Worm (Caenorhabditis elegans) whole organism, late embryonic: Measurements from ENCODE around the gene F14D12.1.

Experiments used
- C08G9.2 ChIP-seq: sonication (generic microtip); optimal IDR thresholded peaks from 2 replicates; lab custom pipeline; 2016; ENCODE audit warnings: mild to moderate bottlenecking, missing genetic modification characterization, moderate library complexity, missing compliant biosample characterization
- C38D4.7 ChIP-seq: fragments of 200-800 bp; sonication (Bioruptor generic); optimal IDR thresholded peaks from 2 replicates; lab custom pipeline; 2018; ENCODE audit warnings: mild to moderate bottlenecking, missing genetic modification characterization, moderate library complexity, missing compliant biosample characterization
- F13H6.1 ChIP-seq: sonication (generic microtip); optimal IDR thresholded peaks from 2 replicates; lab custom pipeline; 2016; ENCODE audit warnings: missing genetic modification characterization, missing compliant biosample characterization
- K02D7.2 ChIP-seq: sonication (generic microtip); optimal IDR thresholded peaks from 2 replicates; lab custom pipeline; 2017; ENCODE audit warnings: mild to moderate bottlenecking, missing genetic modification characterization, missing compliant biosample characterization
- K09A11.1 ChIP-seq: sonication (generic microtip); optimal IDR thresholded peaks from 2 replicates; lab custom pipeline; 2017; ENCODE audit warnings: antibody characterized with exemption, mild to moderate bottlenecking, missing genetic modification characterization, missing compliant biosample characterization; ENCODE audit not compliant: insufficient read depth
- ceh-14 ChIP-seq: sonication (generic microtip); optimal IDR thresholded peaks from 2 replicates; lab custom pipeline; 2016; ENCODE audit warnings: missing genotype, missing genetic modification characterization, missing compliant biosample characterization
- ceh-18 ChIP-seq: sonication (generic microtip); optimal IDR thresholded peaks from 2 replicates; lab custom pipeline; 2016; ENCODE audit warnings: missing genetic modification characterization, missing compliant biosample characterization
- ceh-2 ChIP-seq: sonication (generic microtip); optimal IDR thresholded peaks from 2 replicates; lab custom pipeline; 2016; ENCODE audit warnings: missing genotype, missing genetic modification characterization, missing compliant biosample characterization
- ceh-22 ChIP-seq: sonication (generic microtip); optimal IDR thresholded peaks from 2 replicates; lab custom pipeline; 2017; ENCODE audit warnings: missing biosample characterization, missing genetic modification characterization
- ceh-24 ChIP-seq: sonication (generic microtip); optimal IDR thresholded peaks from 2 replicates; lab custom pipeline; 2016; ENCODE audit warnings: mild to moderate bottlenecking, missing genetic modification characterization, missing compliant biosample characterization
- ceh-34 ChIP-seq: sonication (generic microtip); optimal IDR thresholded peaks from 2 replicates; lab custom pipeline; 2016; ENCODE audit warnings: mild to moderate bottlenecking, missing genetic modification characterization, missing compliant biosample characterization
- ceh-45 ChIP-seq: fragments of 200-800 bp; sonication (Bioruptor generic); IDR thresholded peaks from 2 replicates; pipeline ENCODE4 v1.3.6; 2022; ENCODE audit warnings: missing genetic modification reagents, missing genetic modification characterization, missing compliant biosample characterization
- ceh-48 ChIP-seq: sonication (generic microtip); optimal IDR thresholded peaks from 2 replicates; lab custom pipeline; 2016; ENCODE audit warnings: missing genetic modification characterization, inconsistent platforms, missing compliant biosample characterization
- ceh-6 ChIP-seq: fragments of 200-800 bp; sonication (Bioruptor generic); optimal IDR thresholded peaks from 2 replicates; lab custom pipeline; 2018; ENCODE audit warnings: mild to moderate bottlenecking, missing genetic modification characterization, missing compliant biosample characterization
- che-1 ChIP-seq: sonication (generic microtip); optimal IDR thresholded peaks from 2 replicates; lab custom pipeline; 2016; ENCODE audit warnings: mild to moderate bottlenecking, missing genetic modification characterization, missing compliant biosample characterization
- dmd-4 ChIP-seq: sonication (generic microtip); optimal IDR thresholded peaks from 2 replicates; lab custom pipeline; 2016; ENCODE audit warnings: borderline replicate concordance, missing genetic modification characterization, missing compliant biosample characterization
- elt-2 ChIP-seq: sonication (generic microtip); optimal IDR thresholded peaks from 2 replicates; lab custom pipeline; 2016; ENCODE audit warnings: missing genetic modification reagents, missing genetic modification characterization, missing compliant biosample characterization
- fax-1 ChIP-seq: sonication (generic microtip); optimal IDR thresholded peaks from 2 replicates; lab custom pipeline; 2016; ENCODE audit warnings: missing genotype, missing genetic modification characterization, missing compliant biosample characterization
- fkh-10 ChIP-seq: fragments of 150-350 bp; optimal IDR thresholded peaks from 2 replicates; lab custom pipeline; 2014; ENCODE audit warnings: missing biosample characterization, missing genetic modification reagents, missing genetic modification characterization
- fkh-6 ChIP-seq: sonication (generic microtip); optimal IDR thresholded peaks from 2 replicates; lab custom pipeline; 2016; ENCODE audit warnings: missing genetic modification characterization, missing compliant biosample characterization
- gmeb-2 ChIP-seq: sonication (generic microtip); optimal IDR thresholded peaks from 2 replicates; lab custom pipeline; 2016; ENCODE audit warnings: missing genetic modification characterization, inconsistent platforms, missing compliant biosample characterization
- hlh-30 ChIP-seq: sonication (generic microtip); optimal IDR thresholded peaks from 2 replicates; lab custom pipeline; 2017; ENCODE audit warnings: antibody characterized with exemption, missing genetic modification characterization, missing compliant biosample characterization; ENCODE audit not compliant: insufficient read depth
- lin-11 ChIP-seq: fragments of 200-800 bp; sonication (Bioruptor generic); optimal IDR thresholded peaks from 2 replicates; lab custom pipeline; 2018; ENCODE audit warnings: mild to moderate bottlenecking, missing genetic modification characterization, missing compliant biosample characterization
- madf-2 ChIP-seq: sonication (generic microtip); optimal IDR thresholded peaks from 2 replicates; lab custom pipeline; 2017; ENCODE audit warnings: missing genetic modification characterization, missing compliant biosample characterization
- nfya-1 ChIP-seq: sonication (generic microtip); optimal IDR thresholded peaks from 2 replicates; lab custom pipeline; 2017; ENCODE audit warnings: missing genetic modification characterization, mild to moderate bottlenecking, missing compliant biosample characterization, antibody characterized with exemption, moderate library complexity
- nhr-11 ChIP-seq: fragments of 150-350 bp; optimal IDR thresholded peaks from 2 replicates; lab custom pipeline; 2014; ENCODE audit warnings: missing biosample characterization, missing genetic modification characterization
- odd-2 ChIP-seq: sonication (generic microtip); optimal IDR thresholded peaks from 2 replicates; lab custom pipeline; 2017; ENCODE audit warnings: antibody characterized with exemption, mild to moderate bottlenecking, missing genetic modification characterization, missing compliant biosample characterization
- pag-3 ChIP-seq: sonication (generic microtip); optimal IDR thresholded peaks from 2 replicates; lab custom pipeline; 2016; ENCODE audit warnings: missing compliant biosample characterization, missing genetic modification characterization, borderline replicate concordance
- ref-2 ChIP-seq: sonication (generic microtip); optimal IDR thresholded peaks from 2 replicates; lab custom pipeline; 2016; ENCODE audit warnings: missing genetic modification characterization, missing compliant biosample characterization
- sox-4 ChIP-seq: sonication (generic microtip); optimal IDR thresholded peaks from 2 replicates; lab custom pipeline; 2017; ENCODE audit warnings: mild to moderate bottlenecking, missing genetic modification characterization, inconsistent platforms, missing compliant biosample characterization
- syd-9 ChIP-seq: sonication (generic microtip); optimal IDR thresholded peaks from 2 replicates; lab custom pipeline; 2016; ENCODE audit warnings: mild to moderate bottlenecking, missing genetic modification characterization, moderate library complexity, missing compliant biosample characterization
- ttx-3 ChIP-seq: sonication (generic microtip); optimal IDR thresholded peaks from 2 replicates; lab custom pipeline; 2016; ENCODE audit warnings: missing genetic modification reagents, missing genetic modification characterization, missing compliant biosample characterization
- unc-42 ChIP-seq: sonication (generic microtip); optimal IDR thresholded peaks from 2 replicates; lab custom pipeline; 2016; ENCODE audit warnings: missing genotype, missing genetic modification characterization, missing compliant biosample characterization
- unc-86 ChIP-seq: sonication (generic microtip); optimal IDR thresholded peaks from 2 replicates; lab custom pipeline; 2016; ENCODE audit warnings: missing genetic modification characterization, missing compliant biosample characterization

Gene F14D12.1

DNA sequence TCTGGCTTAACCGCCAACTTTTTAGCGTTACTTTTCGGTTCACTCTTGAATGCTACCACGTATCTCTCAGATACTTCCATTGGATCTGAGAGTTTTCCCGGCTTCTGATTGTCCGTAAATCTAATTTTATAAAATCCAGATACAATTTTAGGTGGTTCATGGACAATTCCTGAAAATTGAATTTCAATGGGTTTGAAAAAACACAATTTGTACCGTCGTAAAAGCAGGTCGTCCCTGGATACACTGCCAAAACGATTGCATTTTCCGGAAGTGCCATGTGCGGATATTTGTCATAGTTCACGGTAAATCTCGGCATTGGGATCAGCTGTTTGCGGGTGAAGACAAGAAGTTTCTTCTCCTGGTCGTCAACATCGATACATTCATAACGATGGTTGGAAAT, 36.0 kb downstream of the F14D12.1 start:
- TF ChIP-seq ceh-22 (tag; lab: Kevin White, UChicago) (no peak), syd-9 (tag; lab: Kevin White, UChicago) (no peak), ceh-48 (tag; lab: Kevin White, UChicago) (no peak)

DNA sequence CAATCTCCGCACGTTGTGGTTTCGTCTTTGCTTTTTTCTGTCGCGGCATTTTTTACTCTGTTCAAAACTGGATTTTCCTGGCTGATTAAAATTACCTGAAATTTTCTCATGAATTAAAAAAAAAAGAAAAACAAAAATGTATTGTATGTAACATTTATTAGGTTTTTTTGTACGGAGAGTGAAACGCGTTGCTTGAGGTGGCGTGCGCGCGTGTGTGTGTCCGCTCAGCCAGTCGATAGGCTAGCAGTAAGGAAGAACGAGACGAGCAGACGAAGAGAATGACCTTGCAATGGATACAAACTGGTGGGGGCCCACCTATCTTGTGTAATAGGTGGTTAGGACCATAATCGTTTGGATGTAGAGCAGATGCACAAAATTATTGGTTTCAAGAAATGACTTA, 37.7 kb downstream of the F14D12.1 start, which contains the start of gene T22B7.4:
Gene T22B7.4, minus strand, starts transcription at position 101 of the 400 bp plus-strand sequence.
- TF ChIP-seq dmd-4 (tag; lab: Kevin White, UChicago), result peak; percentile 11
- no peak for TF ChIP-seq ceh-14 (tag; lab: Kevin White, UChicago)

DNA sequence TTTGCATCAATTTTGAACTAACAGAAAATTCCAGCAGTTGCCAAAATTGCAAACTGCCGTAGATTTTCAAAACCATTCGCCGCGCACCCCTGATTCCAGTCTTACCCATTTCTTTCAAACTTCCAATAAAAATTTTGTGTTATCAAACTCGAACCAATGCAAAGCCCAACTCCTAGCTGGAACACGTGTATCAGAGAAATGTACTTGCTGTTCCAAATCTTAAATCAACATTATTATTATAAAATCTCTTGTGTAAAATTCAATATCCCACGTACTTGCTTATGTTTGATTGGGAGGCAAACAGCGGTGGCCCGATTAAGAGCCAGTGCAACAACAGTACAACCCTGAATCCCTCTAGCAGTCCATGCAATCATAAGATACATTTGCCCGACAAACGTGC, 40.5 kb downstream of the F14D12.1 start:
- TF ChIP-seq fkh-10 (GFP tag; lab: Kevin White, UChicago) (no peak), K02D7.2 (tag; lab: Kevin White, UChicago) (no peak), elt-2 (tag; lab: Kevin White, UChicago) (no peak), unc-42 (tag; lab: Kevin White, UChicago) (no peak), madf-2 (no peak), ttx-3 (tag; lab: Kevin White, UChicago) (no peak), gmeb-2 (tag; lab: Kevin White, UChicago) (no peak), odd-2 (no peak), fkh-6 (tag; lab: Kevin White, UChicago) (no peak)
- TF ChIP-seq, all 69 proteins: peak for 0

DNA sequence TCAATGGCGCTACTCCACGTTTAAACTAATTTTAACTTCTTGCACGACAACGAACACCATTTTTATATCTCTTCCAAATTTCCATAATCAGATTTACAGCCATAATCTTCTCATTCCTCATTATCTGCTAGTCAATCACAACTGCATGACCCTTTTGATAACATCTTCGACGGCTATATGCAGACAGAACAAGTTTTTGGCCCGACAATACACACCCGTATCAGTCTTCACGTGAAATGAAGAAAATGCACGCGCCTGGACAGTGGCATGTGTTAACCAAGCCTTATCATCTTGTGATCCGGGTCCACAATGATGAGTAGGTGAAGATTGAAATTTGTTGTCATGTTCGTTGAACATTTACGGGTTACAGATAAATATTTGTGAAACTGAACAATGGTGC, 42.0 kb downstream of the F14D12.1 start:
- no peak for TF ChIP-seq C38D4.7 (GFP tag; lab: Kevin White, UChicago)
- TF ChIP-seq elt-2 (tag; lab: Kevin White, UChicago), result peak; percentile 15
- no peak for TF ChIP-seq ceh-34 (tag; lab: Kevin White, UChicago)

DNA sequence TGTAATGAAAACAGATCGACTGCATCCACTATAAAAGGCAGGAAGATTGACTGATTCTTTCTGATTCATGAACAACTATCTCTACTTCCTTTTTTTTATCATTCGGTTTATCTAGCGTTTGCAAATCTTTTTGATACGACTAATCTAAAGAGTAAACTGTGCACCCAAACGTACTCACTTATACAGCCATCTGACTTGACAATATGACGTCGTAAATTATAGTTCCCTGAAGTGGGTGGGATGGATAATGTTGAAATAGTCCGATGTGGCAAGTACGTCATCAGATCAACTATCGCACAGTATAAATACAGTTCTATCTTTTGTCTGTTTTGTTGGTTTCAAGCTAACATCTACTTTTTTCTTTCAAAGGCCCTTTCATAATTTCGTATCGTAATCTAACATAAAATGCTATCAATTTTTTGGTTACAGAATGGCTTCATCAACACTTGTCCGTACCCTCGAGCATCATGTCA, 43.4 kb downstream of the F14D12.1 start, which contains the start of gene T22B7.3:
Gene T22B7.3, plus strand, starts transcription at position 423 of the 473 bp plus-strand sequence.
- TF ChIP-seq ceh-2 (no peak), nhr-11 (tag; lab: Kevin White, UChicago) (no peak), F13H6.1 (tag; lab: Kevin White, UChicago) (no peak)

DNA sequence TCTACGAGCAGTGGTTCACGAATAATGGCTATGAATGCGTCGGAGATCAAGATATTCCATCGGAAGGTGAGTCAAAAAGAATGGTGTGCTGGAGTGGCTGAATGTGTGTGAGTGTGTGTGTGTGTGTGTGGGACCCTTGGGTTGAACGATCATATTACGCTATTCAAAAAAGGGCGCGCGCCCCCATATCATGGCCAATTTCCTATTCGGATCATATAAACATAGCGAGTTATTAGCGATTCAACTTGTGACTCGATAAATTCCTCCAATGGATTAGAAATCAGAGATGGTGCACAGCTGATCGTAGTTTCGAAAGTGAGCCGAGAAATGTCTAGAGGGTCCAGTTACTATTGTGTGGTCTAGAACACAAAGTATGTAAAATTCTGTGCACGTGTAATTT, 44.3 kb downstream of the F14D12.1 start, which contains the start of gene srv-7:
Gene srv-7, minus strand, starts transcription at position 101 of the 400 bp plus-strand sequence.
- TF ChIP-seq sox-4 (tag; lab: Kevin White, UChicago), result no peak

DNA sequence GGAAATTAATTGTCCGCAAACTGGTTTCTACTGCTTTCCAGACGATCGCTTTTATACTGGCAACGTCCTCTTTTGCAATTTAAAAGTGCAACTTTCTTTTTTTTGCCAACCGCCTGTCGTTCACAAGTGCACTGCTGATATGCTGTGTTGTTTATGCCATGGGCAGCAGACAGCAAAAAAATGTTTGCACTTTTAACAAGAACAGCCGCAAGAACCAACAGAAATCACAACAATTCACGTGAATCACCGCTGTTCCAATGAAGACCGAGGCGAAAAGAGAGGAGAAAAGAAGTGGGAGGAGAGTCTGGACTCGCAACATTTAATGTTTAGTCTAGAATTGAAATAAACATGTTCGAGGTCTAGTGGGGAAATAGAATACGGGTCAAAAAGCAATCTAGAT, 50.2 kb downstream of the F14D12.1 start, which contains the start of gene T22B7.7:
Gene T22B7.7, minus strand, starts transcription at position 262 of the 400 bp plus-strand sequence.
- TF ChIP-seq fkh-6 (tag; lab: Kevin White, UChicago) (no peak), F13H6.1 (tag; lab: Kevin White, UChicago) (no peak), unc-86 (tag; lab: Kevin White, UChicago) (no peak), fax-1 (tag; lab: Kevin White, UChicago) (no peak), ceh-48 (tag; lab: Kevin White, UChicago) (no peak), hlh-30 (no peak), ceh-24 (tag; lab: Kevin White, UChicago) (no peak), ceh-45 (GFP tag; lab: Robert Waterston, UW) (no peak), ceh-18 (tag; lab: Kevin White, UChicago) (no peak), nfya-1 (no peak), odd-2 (no peak), C08G9.2 (no peak), lin-11 (no peak), ceh-6 (GFP tag; lab: Kevin White, UChicago) (no peak), pag-3 (tag; lab: Kevin White, UChicago) (no peak), che-1 (tag; lab: Kevin White, UChicago) (no peak), K09A11.1 (tag; lab: Kevin White, UChicago) (no peak), ref-2 (tag; lab: Kevin White, UChicago) (no peak)
